Comparison of ENCODE assay signal across 4 fruit fly cellular contexts in the genomic region with DNA sequence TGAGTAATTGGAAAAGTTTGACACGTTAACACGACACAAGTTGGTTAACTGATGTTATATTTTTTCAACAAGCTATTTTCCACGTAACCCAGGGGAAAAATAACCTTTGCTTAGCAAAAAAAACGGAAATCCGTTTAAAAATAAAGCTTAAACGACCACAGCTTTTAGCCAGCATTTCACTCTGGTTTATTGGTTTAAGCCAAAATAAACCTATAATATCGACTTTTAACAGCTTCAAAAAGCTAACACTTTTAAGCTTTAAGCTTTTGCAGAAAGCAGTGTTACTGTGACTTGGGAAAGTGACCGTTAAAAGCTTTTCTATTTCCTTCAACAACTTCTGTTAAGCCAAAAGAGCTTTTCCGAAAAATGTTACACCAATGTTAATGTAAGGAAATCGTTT.
TF ChIP-seq lines count a peak whose summit lies in the region.

No protein-coding gene starts in this region.

- peak; percentile 78 for TF ChIP-seq CTCF in whole organism, embryonic (GFP tag; optimal IDR thresholded peaks at IDR 0.05; lab: Kevin White, UChicago)

TF ChIP-seq in whole organism, adult, 20 proteins besides CTCF, POLR2A, EP300 and RAD21:
- TF ChIP-seq kay (GFP tag; lab: Kevin White, UChicago; ENCODE audit: borderline replicate concordance) (peak; percentile 50), CG7101 (tag; optimal IDR thresholded peaks at IDR 0.05; lab: Kevin White, UChicago) (no peak), Hr96 (GFP tag; optimal IDR thresholded peaks at IDR 0.05; lab: Kevin White, UChicago) (no peak), bab1 (GFP tag; optimal IDR thresholded peaks at IDR 0.05; lab: Kevin White, UChicago) (peak; percentile 83), CG14711 (tag; optimal IDR thresholded peaks at IDR 0.05; lab: Kevin White, UChicago) (no peak), tj (GFP tag; optimal IDR thresholded peaks at IDR 0.05; lab: Kevin White, UChicago) (no peak), Clk (GFP tag; optimal IDR thresholded peaks at IDR 0.05; lab: Kevin White, UChicago) (no peak)
TF ChIP-seq in whole organism, adult: peak in this region for 2.

TF ChIP-seq in whole organism, embryonic, 481 proteins besides CTCF, POLR2A, EP300 and RAD21 (continues in another document):
- TF ChIP-seq onecut (GFP tag; IDR thresholded peaks at IDR 0.05; lab: Robert Waterston, UW) (peak; percentile 47; the same call in 1 of the 2 replicates), CG3995 (GFP tag; optimal IDR thresholded peaks at IDR 0.05; lab: Kevin White, UChicago) (peak; percentile 30), twi (tag; optimal IDR thresholded peaks at IDR 0.05; lab: Kevin White, UChicago) (no peak), H2.0 (GFP tag; IDR thresholded peaks at IDR 0.05; lab: Robert Waterston, UW) (no peak), Myb (GFP tag; optimal IDR thresholded peaks at IDR 0.05; lab: Kevin White, UChicago) (peak; percentile 90), kay (GFP tag; optimal IDR thresholded peaks at IDR 0.05; lab: Kevin White, UChicago) (no peak), gt (GFP tag; IDR thresholded peaks at IDR 0.05; lab: Robert Waterston, UW) (no peak), CG31365 (tag; optimal IDR thresholded peaks at IDR 0.05; lab: Kevin White, UChicago) (peak; percentile 7), lola (GFP tag; optimal IDR thresholded peaks at IDR 0.05; lab: Kevin White, UChicago) (no peak), eyg (GFP tag; optimal IDR thresholded peaks at IDR 0.05; lab: Kevin White, UChicago) (no peak), chinmo (GFP tag; IDR thresholded peaks at IDR 0.05; lab: Robert Waterston, UW; ENCODE audit: partially characterized antibody) (0 out of 4 replicates have a peak, but pooled peaks have one; percentile 43), emc (GFP tag; optimal IDR thresholded peaks at IDR 0.05; lab: Kevin White, UChicago) (no peak), pita (GFP tag; optimal IDR thresholded peaks at IDR 0.05; lab: Kevin White, UChicago) (peak; percentile 40), Fer1 (GFP tag; optimal IDR thresholded peaks at IDR 0.05; lab: Kevin White, UChicago) (peak; percentile 53), CG5180 (GFP tag; optimal IDR thresholded peaks at IDR 0.05; lab: Kevin White, UChicago) (peak; percentile 33), CG2712 (tag; optimal IDR thresholded peaks at IDR 0.05; lab: Kevin White, UChicago) (no peak), CG13775 (GFP tag; optimal IDR thresholded peaks at IDR 0.05; lab: Kevin White, UChicago) (no peak), trem (tag; optimal IDR thresholded peaks at IDR 0.05; lab: Kevin White, UChicago) (no peak), Hmr (GFP tag; optimal IDR thresholded peaks at IDR 0.05; lab: Kevin White, UChicago) (peak; percentile 36), Usf (GFP tag; optimal IDR thresholded peaks at IDR 0.05; lab: Kevin White, UChicago) (no peak), CG13287 (GFP tag; IDR thresholded peaks at IDR 0.05; lab: Robert Waterston, UW; ENCODE audit: partially characterized antibody) (peak; percentile 29; the same call in 1 of the 2 replicates), CG34376 (GFP tag; optimal IDR thresholded peaks at IDR 0.05; lab: Kevin White, UChicago) (peak; percentile 4), crp (GFP tag; optimal IDR thresholded peaks at IDR 0.05; lab: Kevin White, UChicago) (no peak), CG6654 (GFP tag; optimal IDR thresholded peaks at IDR 0.05; lab: Kevin White, UChicago) (no peak), ems (GFP tag; optimal IDR thresholded peaks at IDR 0.05; lab: Kevin White, UChicago) (no peak), ken (GFP tag; IDR thresholded peaks at IDR 0.05; lab: Robert Waterston, UW) (no peak)

TF ChIP-seq in whole organism, prepupa, 60 proteins besides CTCF, POLR2A, EP300 and RAD21:
- TF ChIP-seq Eip78C (GFP tag; lab: Kevin White, UChicago) (peak; percentile 17), CG8319 (GFP tag; optimal IDR thresholded peaks at IDR 0.05; lab: Kevin White, UChicago) (no peak)

TF ChIP-seq in whole organism, wandering third instar larva, 38 proteins besides CTCF, POLR2A, EP300 and RAD21:
- no peak for TF ChIP-seq fru (GFP tag; optimal IDR thresholded peaks at IDR 0.05; lab: Kevin White, UChicago)
- peak; percentile 43 for TF ChIP-seq brk (GFP tag; optimal IDR thresholded peaks at IDR 0.05; lab: Kevin White, UChicago)
